Worm (Caenorhabditis elegans) whole organism, L2 larva: Measurements from ENCODE around the gene ttr-37.

Source experiments
- C34F6.9 ChIP-seq: fragments of 150-350 bp; optimal IDR thresholded peaks from 2 replicates; lab custom pipeline; 2014; ENCODE audit warnings: missing biosample characterization, missing genetic modification characterization
- F13H6.1 ChIP-seq: sonication (generic microtip); optimal IDR thresholded peaks from 2 replicates; lab custom pipeline; 2016; ENCODE audit warnings: missing genetic modification characterization, missing compliant biosample characterization
- R02D3.7 ChIP-seq: fragments of 150-350 bp; optimal IDR thresholded peaks from 2 replicates; lab custom pipeline; 2014; ENCODE audit warnings: missing biosample characterization, missing genetic modification characterization
- alr-1 ChIP-seq: fragments of 150-350 bp; optimal IDR thresholded peaks from 2 replicates; lab custom pipeline; 2014; ENCODE audit warnings: missing biosample characterization, missing genetic modification characterization
- ama-1 ChIP-seq: fragments of 150-350 bp; optimal IDR thresholded peaks from 2 replicates; lab custom pipeline; 2018; ENCODE audit warnings: inconsistent platforms
- blmp-1 ChIP-seq: sonication (generic microtip); optimal IDR thresholded peaks from 2 replicates; lab custom pipeline; 2017; ENCODE audit warnings: missing genetic modification characterization, mild to moderate bottlenecking, missing compliant biosample characterization, antibody characterized with exemption, moderate library complexity; ENCODE audit not compliant: insufficient read depth
- ceh-16 ChIP-seq: fragments of 150-350 bp; optimal IDR thresholded peaks from 2 replicates; lab custom pipeline; 2014; ENCODE audit warnings: missing biosample characterization, missing genetic modification characterization
- egl-27 ChIP-seq: sonication (generic microtip); optimal IDR thresholded peaks from 3 replicates; lab custom pipeline; 2017; ENCODE audit warnings: missing biosample characterization, missing genetic modification reagents, missing genetic modification characterization
- elt-1 ChIP-seq: fragments of 150-350 bp; optimal IDR thresholded peaks from 2 replicates; lab custom pipeline; 2014; ENCODE audit warnings: missing biosample characterization, missing genetic modification characterization
- elt-3 ChIP-seq: sonication (generic microtip); optimal IDR thresholded peaks from 2 replicates; lab custom pipeline; 2017; ENCODE audit warnings: missing biosample characterization, missing genetic modification characterization
- fos-1 ChIP-seq: fragments of 150-350 bp; optimal IDR thresholded peaks from 2 replicates; lab custom pipeline; 2014; ENCODE audit warnings: missing biosample characterization, missing genetic modification characterization
- gmeb-1 ChIP-seq: fragments of 150-350 bp; optimal IDR thresholded peaks from 2 replicates; lab custom pipeline; 2014; ENCODE audit warnings: missing biosample characterization, missing genetic modification characterization
- lin-11 ChIP-seq: fragments of 150-350 bp; sonication (generic microtip); optimal IDR thresholded peaks from 2 replicates; lab custom pipeline; 2014; ENCODE audit warnings: missing biosample characterization, missing genetic modification characterization, inconsistent platforms, mixed read lengths
- lin-13 ChIP-seq: fragments of 150-350 bp; optimal IDR thresholded peaks from 2 replicates; lab custom pipeline; 2014; ENCODE audit warnings: missing biosample characterization, missing genetic modification reagents, missing genetic modification characterization
- mab-5 ChIP-seq: fragments of 150-350 bp; optimal IDR thresholded peaks from 2 replicates; lab custom pipeline; 2014; ENCODE audit warnings: missing biosample characterization, missing genetic modification characterization
- mdl-1 ChIP-seq, 2 experiments: fragments of 150-350 bp in 1 of 2; sonication (generic microtip) in 1 of 2; optimal IDR thresholded peaks; 2 replicates each; lab custom pipeline; 2017; ENCODE audit warnings: missing biosample characterization in 2 of 2, missing genetic modification characterization in 2 of 2
- nhr-10 ChIP-seq: sonication (generic microtip); optimal IDR thresholded peaks from 2 replicates; lab custom pipeline; 2017; ENCODE audit warnings: missing biosample characterization, missing genetic modification characterization
- nhr-11 ChIP-seq: fragments of 150-350 bp; optimal IDR thresholded peaks from 2 replicates; lab custom pipeline; 2014; ENCODE audit warnings: missing biosample characterization, missing genetic modification characterization
- nhr-12 ChIP-seq: fragments of 150-350 bp; optimal IDR thresholded peaks from 2 replicates; lab custom pipeline; 2014; ENCODE audit warnings: missing biosample characterization, missing genetic modification characterization
- nhr-129 ChIP-seq: fragments of 150-350 bp; optimal IDR thresholded peaks from 2 replicates; lab custom pipeline; 2014; ENCODE audit warnings: missing biosample characterization, missing genetic modification characterization
- nhr-25 ChIP-seq: fragments of 150-350 bp; sonication (generic microtip); optimal IDR thresholded peaks from 3 replicates; lab custom pipeline; 2014; ENCODE audit warnings: missing biosample characterization, missing genetic modification characterization
- nhr-77 ChIP-seq: fragments of 150-350 bp; optimal IDR thresholded peaks from 2 replicates; lab custom pipeline; 2014; ENCODE audit warnings: missing biosample characterization, missing genetic modification characterization
- peb-1 ChIP-seq: fragments of 150-350 bp; optimal IDR thresholded peaks from 2 replicates; lab custom pipeline; 2014; ENCODE audit warnings: missing biosample characterization, missing genetic modification characterization
- sem-4 ChIP-seq: fragments of 150-350 bp; optimal IDR thresholded peaks from 2 replicates; lab custom pipeline; 2014; ENCODE audit warnings: missing biosample characterization, missing genetic modification reagents, missing genetic modification characterization
- sma-3 ChIP-seq: sonication (generic microtip); optimal IDR thresholded peaks from 2 replicates; lab custom pipeline; 2016; ENCODE audit warnings: missing genetic modification reagents, missing genetic modification characterization, missing compliant biosample characterization
- sma-9 ChIP-seq, 2 experiments: fragments of 150-350 bp in 1 of 2; sonication (generic microtip) in 1 of 2; optimal IDR thresholded peaks; 2 replicates each; lab custom pipeline; 2014 to 2016; ENCODE audit warnings: missing genetic modification characterization in 2 of 2, mild to moderate bottlenecking in 1 of 2, missing biosample characterization in 1 of 2, missing compliant biosample characterization in 1 of 2, missing genetic modification reagents in 1 of 2, moderate library complexity in 1 of 2
- snpc-4 ChIP-seq: fragments of 150-350 bp; optimal IDR thresholded peaks from 2 replicates; lab custom pipeline; 2014; ENCODE audit warnings: missing biosample characterization, missing genetic modification characterization
- unc-39 ChIP-seq: fragments of 150-350 bp; optimal IDR thresholded peaks from 2 replicates; lab custom pipeline; 2014; ENCODE audit warnings: missing biosample characterization, missing genetic modification characterization
- unc-62 ChIP-seq: fragments of 150-350 bp; optimal IDR thresholded peaks from 2 replicates; lab custom pipeline; 2014; ENCODE audit warnings: missing biosample characterization, missing genetic modification reagents, missing genetic modification characterization
- ztf-1 ChIP-seq: fragments of 200-800 bp; sonication (Bioruptor generic); conservative IDR thresholded peaks from 2 replicates; pipeline ENCODE4 v1.3.6; 2022; ENCODE audit warnings: missing genetic modification characterization, missing compliant biosample characterization
- ztf-4 ChIP-seq: fragments of 150-350 bp; optimal IDR thresholded peaks from 2 replicates; lab custom pipeline; 2014; ENCODE audit warnings: missing biosample characterization, missing genetic modification characterization

ttr-37 gene

ce11 chrX:1372464-1372863 lies 35.5 kb upstream of the ttr-37 start:
- TF ChIP-seq elt-3 (tag; lab: Kevin White, UChicago), result no peak
- TF ChIP-seq mab-5, result no peak
- TF ChIP-seq sem-4 (tag; lab: Kevin White, UChicago), result no peak
- no peak for TF ChIP-seq egl-27
- TF ChIP-seq nhr-77 (tag; lab: Kevin White, UChicago), result no peak
- peak; percentile 11 for TF ChIP-seq snpc-4
- no peak for TF ChIP-seq blmp-1 (tag; lab: Kevin White, UChicago)
- TF ChIP-seq, all 48 proteins: peak for 1

- peak; percentile 49 for TF ChIP-seq sma-9 (GFP tag; optimal IDR thresholded peaks at IDR 0.05; lab: Kevin White, UChicago)
- TF ChIP-seq sma-9 (tag; optimal IDR thresholded peaks at IDR 0.05; lab: Kevin White, UChicago), result no peak
- TF ChIP-seq fos-1 (tag; lab: Kevin White, UChicago), result peak; percentile 72
- TF ChIP-seq nhr-25, result no peak
- TF ChIP-seq, all 48 proteins: peak for 2
Measured at ce11 chrX:1371688-1372087, 34.7 kb upstream of the ttr-37 start, which contains the start of gene fbxa-190. TSS of gene fbxa-190 (plus strand) at chrX:1372012.

ce11 chrX:1370736-1371281 lies 33.8 kb upstream of the ttr-37 start, which contains the start of gene F56C3.7:
TSS of gene F56C3.7 (minus strand) at chrX:1370786.
- TF ChIP-seq lin-13 (GFP tag; lab: Kevin White, UChicago) (no peak), gmeb-1 (tag; lab: Kevin White, UChicago) (peak; percentile 4), egl-27 (no peak), elt-1 (tag; lab: Kevin White, UChicago) (no peak)

- TF ChIP-seq gmeb-1 (tag; lab: Kevin White, UChicago), result no peak
- no peak for TF ChIP-seq peb-1 (tag; lab: Kevin White, UChicago)
- TF ChIP-seq R02D3.7, result no peak
- no peak for TF ChIP-seq F13H6.1 (tag; lab: Kevin White, UChicago)
- no peak for TF ChIP-seq ceh-16 (tag; lab: Kevin White, UChicago)
- TF ChIP-seq fos-1 (tag; lab: Kevin White, UChicago), result no peak
- no peak for TF ChIP-seq nhr-10 (tag; lab: Kevin White, UChicago)
- no peak for TF ChIP-seq snpc-4
- no peak for TF ChIP-seq lin-13 (GFP tag; lab: Kevin White, UChicago)
Measured at ce11 chrX:1367416-1367815, 30.4 kb upstream of the ttr-37 start, which contains the start of gene dgn-2. TSS of gene dgn-2 (minus strand) at chrX:1367516.

ce11 chrX:1360631-1361030 lies 23.7 kb upstream of the ttr-37 start, which contains the start of gene F56C3.4:
TSS of gene F56C3.4 (minus strand) at chrX:1360731.
- no peak for TF ChIP-seq mdl-1 (tag; optimal IDR thresholded peaks at IDR 0.05; lab: Kevin White, UChicago)
- no peak for TF ChIP-seq sma-3
- TF ChIP-seq ceh-16 (tag; lab: Kevin White, UChicago), result no peak
- TF ChIP-seq nhr-11 (tag; lab: Kevin White, UChicago), result no peak
- TF ChIP-seq unc-62 (GFP tag; lab: Kevin White, UChicago), result no peak
- no peak for TF ChIP-seq ama-1
- no peak for TF ChIP-seq ztf-4 (tag; lab: Kevin White, UChicago)
- no peak for TF ChIP-seq alr-1
- no peak for TF ChIP-seq C34F6.9
- TF ChIP-seq egl-27, result no peak
- TF ChIP-seq sem-4 (tag; lab: Kevin White, UChicago), result no peak
- no peak for TF ChIP-seq sma-9 (GFP tag; optimal IDR thresholded peaks at IDR 0.05; lab: Kevin White, UChicago)
- no peak for TF ChIP-seq sma-9 (tag; optimal IDR thresholded peaks at IDR 0.05; lab: Kevin White, UChicago)
- TF ChIP-seq nhr-129 (tag; lab: Kevin White, UChicago), result no peak
- no peak for TF ChIP-seq lin-11 (tag; lab: Kevin White, UChicago)
- TF ChIP-seq unc-39, result no peak
- TF ChIP-seq peb-1 (tag; lab: Kevin White, UChicago), result no peak
- TF ChIP-seq ztf-1 (GFP tag; lab: Robert Waterston, UW), result no peak

ce11 chrX:1358295-1358694 lies 21.3 kb upstream of the ttr-37 start, which contains the start of gene F56C3.3:
TSS of gene F56C3.3 (minus strand) at chrX:1358395.
- TF ChIP-seq nhr-12 (tag; lab: Kevin White, UChicago) (no peak), fos-1 (tag; lab: Kevin White, UChicago) (no peak)
